Comparison of ENCODE assay signal across 5 worm cellular contexts in the genomic region with DNA sequence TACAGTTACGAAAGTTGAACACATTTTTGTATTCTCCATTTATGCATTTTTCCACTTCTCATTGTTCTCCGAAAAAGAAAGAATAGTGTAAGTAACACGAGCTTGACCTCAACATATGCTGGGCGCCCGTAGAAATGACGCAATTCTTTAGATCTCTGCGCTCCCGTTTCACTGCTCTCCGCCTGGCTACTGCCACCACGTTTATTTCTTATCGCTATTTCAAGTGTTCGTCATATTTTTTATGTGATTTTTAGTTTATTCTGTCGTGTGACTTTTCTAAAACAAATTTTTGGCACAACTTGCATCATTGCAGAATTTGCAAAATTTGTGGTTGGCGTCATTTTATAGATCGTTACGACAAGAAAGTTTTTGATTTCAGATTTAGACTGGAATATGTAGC.
TF ChIP-seq lines count a peak whose summit lies in the region.

No protein-coding gene starts in this region.

TF ChIP-seq in whole organism, L1 larva, 84 proteins besides CTCF, POLR2A, EP300 and RAD21:
- TF ChIP-seq efl-1 (optimal IDR thresholded peaks at IDR 0.05; lab: Kevin White, UChicago) (no peak), efl-1 (GFP tag; optimal IDR thresholded peaks at IDR 0.05 in 1 of 2; lab: Kevin White, UChicago) (peak in 1 of 2 experiments; percentile 28), elt-2 (tag; optimal IDR thresholded peaks at IDR 0.05; lab: Kevin White, UChicago) (peak; percentile 12), nhr-85 (tag; lab: Kevin White, UChicago) (no peak)
TF ChIP-seq in whole organism, L1 larva: peak in this region for 2.

TF ChIP-seq in whole organism, L2 larva, 48 proteins besides CTCF, POLR2A, EP300 and RAD21:
- TF ChIP-seq lsy-2 (tag; optimal IDR thresholded peaks at IDR 0.05; lab: Kevin White, UChicago) (no peak), ceh-16 (tag; optimal IDR thresholded peaks at IDR 0.05; lab: Kevin White, UChicago) (no peak), fos-1 (tag; optimal IDR thresholded peaks at IDR 0.05; lab: Kevin White, UChicago) (peak; percentile 69), sma-9 (GFP tag; optimal IDR thresholded peaks at IDR 0.05; lab: Kevin White, UChicago) (peak; percentile 36), sma-9 (tag; optimal IDR thresholded peaks at IDR 0.05; lab: Kevin White, UChicago) (no peak), nhr-23 (tag; optimal IDR thresholded peaks at IDR 0.05; lab: Kevin White, UChicago) (no peak), nhr-25 (tag; optimal IDR thresholded peaks at IDR 0.05; lab: Kevin White, UChicago) (no peak), nhr-129 (tag; optimal IDR thresholded peaks at IDR 0.05; lab: Kevin White, UChicago) (peak; percentile 74)

TF ChIP-seq in whole organism, L3 larva, 47 proteins besides CTCF, POLR2A, EP300 and RAD21:
- TF ChIP-seq skn-1 (tag; optimal IDR thresholded peaks at IDR 0.05; lab: Kevin White, UChicago) (no peak), pqm-1 (tag; optimal IDR thresholded peaks at IDR 0.05; lab: Kevin White, UChicago) (peak; percentile 25), elt-2 (tag; optimal IDR thresholded peaks at IDR 0.05; lab: Kevin White, UChicago) (peak; percentile 70)
TF ChIP-seq in whole organism, L3 larva: peak in this region for 2.

TF ChIP-seq in whole organism, L4 larva, 104 proteins besides CTCF, POLR2A, EP300 and RAD21 (continues in another document):
- TF ChIP-seq lin-38 (GFP tag; IDR thresholded peaks at IDR 0.05; lab: Robert Waterston, UW) (no peak), daf-16 (GFP tag; optimal IDR thresholded peaks at IDR 0.05; lab: Kevin White, UChicago) (no peak), daf-16 (tag; optimal IDR thresholded peaks at IDR 0.05; lab: Kevin White, UChicago) (peak; percentile 26), mxl-2 (GFP tag; conservative IDR thresholded peaks at IDR 0.05; lab: Robert Waterston, UW) (no peak), R02D3.7 (tag; optimal IDR thresholded peaks at IDR 0.05; lab: Kevin White, UChicago) (no peak), pqm-1 (tag; optimal IDR thresholded peaks at IDR 0.05; lab: Kevin White, UChicago) (peak; percentile 67), lin-39 (tag; optimal IDR thresholded peaks at IDR 0.05; lab: Kevin White, UChicago) (no peak), hlh-11 (tag; optimal IDR thresholded peaks at IDR 0.05; lab: Kevin White, UChicago) (peak; percentile 63), gei-8 (GFP tag; optimal IDR thresholded peaks at IDR 0.05; lab: Kevin White, UChicago) (no peak), unc-62 (GFP tag; optimal IDR thresholded peaks at IDR 0.05 in 1 of 2; lab: Kevin White, UChicago) (peak in 1 of 2 experiments; percentile 45), unc-62 (tag; optimal IDR thresholded peaks at IDR 0.05; lab: Kevin White, UChicago) (no peak), ces-1 (GFP tag; optimal IDR thresholded peaks at IDR 0.05; lab: Kevin White, UChicago) (no peak), daf-8 (GFP tag; IDR thresholded peaks at IDR 0.05; lab: Robert Waterston, UW) (no peak), daf-12 (tag; optimal IDR thresholded peaks at IDR 0.05; lab: Kevin White, UChicago) (no peak), nhr-111 (GFP tag; optimal IDR thresholded peaks at IDR 0.05; lab: Kevin White, UChicago) (no peak), dve-1 (tag; optimal IDR thresholded peaks at IDR 0.05; lab: Kevin White, UChicago; ENCODE audit: insufficient read depth) (peak; percentile 21), php-3 (GFP tag; IDR thresholded peaks at IDR 0.05; lab: Robert Waterston, UW) (peak; percentile 26; the same call in 1 of the 2 replicates), ctbp-1 (GFP tag; IDR thresholded peaks at IDR 0.05; lab: Robert Waterston, UW) (no peak), aha-1 (tag; lab: Kevin White, UChicago) (peak; percentile 13), dpl-1 (GFP tag; optimal IDR thresholded peaks at IDR 0.05; lab: Kevin White, UChicago) (no peak), nhr-41 (GFP tag; IDR thresholded peaks at IDR 0.05; lab: Robert Waterston, UW) (no peak), zip-2 (tag; optimal IDR thresholded peaks at IDR 0.05; lab: Kevin White, UChicago) (no peak), ZK546.5 (tag; optimal IDR thresholded peaks at IDR 0.05; lab: Kevin White, UChicago) (no peak), mes-2 (tag; optimal IDR thresholded peaks at IDR 0.05; lab: Kevin White, UChicago; ENCODE audit: poor library complexity, severe bottlenecking) (peak; percentile 9), fkh-10 (GFP tag; optimal IDR thresholded peaks at IDR 0.05; lab: Kevin White, UChicago) (no peak), dmd-6 (GFP tag; IDR thresholded peaks at IDR 0.05; lab: Robert Waterston, UW) (peak; percentile 57; the same call in 1 of the 2 replicates), sdz-12 (GFP tag; optimal IDR thresholded peaks at IDR 0.05; lab: Kevin White, UChicago) (no peak), hlh-30 (tag; optimal IDR thresholded peaks at IDR 0.05; lab: Kevin White, UChicago; ENCODE audit: insufficient read depth) (peak; percentile 18), F26F4.8 (GFP tag; conservative IDR thresholded peaks at IDR 0.05; lab: Robert Waterston, UW) (no peak), nhr-28 (tag; optimal IDR thresholded peaks at IDR 0.05; lab: Kevin White, UChicago) (peak; percentile 49), ceh-32 (tag; optimal IDR thresholded peaks at IDR 0.05; lab: Kevin White, UChicago; ENCODE audit: poor library complexity) (no peak), F37D6.2 (tag; optimal IDR thresholded peaks at IDR 0.05; lab: Kevin White, UChicago) (no peak), skn-1 (tag; optimal IDR thresholded peaks at IDR 0.05; lab: Kevin White, UChicago) (no peak), Y48G9A.11 (GFP tag; IDR thresholded peaks at IDR 0.05; lab: Robert Waterston, UW) (no peak), Y5F2A.4 (GFP tag; optimal IDR thresholded peaks at IDR 0.05; lab: Kevin White, UChicago) (no peak), mxl-3 (GFP tag; optimal IDR thresholded peaks at IDR 0.05; lab: Kevin White, UChicago) (peak; percentile 15), F10B5.3 (tag; optimal IDR thresholded peaks at IDR 0.05; lab: Kevin White, UChicago) (no peak)

TF ChIP-seq in whole organism, young adult, 124 proteins besides CTCF, POLR2A, EP300 and RAD21:
- TF ChIP-seq F22D6.2 (tag; optimal IDR thresholded peaks at IDR 0.05; lab: Kevin White, UChicago) (no peak), zfh-2 (GFP tag; conservative IDR thresholded peaks at IDR 0.05; lab: Robert Waterston, UW) (no peak), nhr-80 (tag; optimal IDR thresholded peaks at IDR 0.05; lab: Kevin White, UChicago) (peak; percentile 81), ccch-3 (GFP tag; optimal IDR thresholded peaks at IDR 0.05; lab: Kevin White, UChicago) (no peak), attf-5 (GFP tag; optimal IDR thresholded peaks at IDR 0.05; lab: Kevin White, UChicago) (peak; percentile 24), snpc-1.1 (tag; optimal IDR thresholded peaks at IDR 0.05; lab: Kevin White, UChicago; ENCODE audit: insufficient read depth) (no peak)
